Worm (Caenorhabditis elegans): ENCODE data around the gene pde-12.
"Not testable (repeated sequence)": the region's sequence is repeated elsewhere in the genome, so short reads cannot be mapped to it uniquely, and the experiment has no call there.

pde-12 gene

DNA sequence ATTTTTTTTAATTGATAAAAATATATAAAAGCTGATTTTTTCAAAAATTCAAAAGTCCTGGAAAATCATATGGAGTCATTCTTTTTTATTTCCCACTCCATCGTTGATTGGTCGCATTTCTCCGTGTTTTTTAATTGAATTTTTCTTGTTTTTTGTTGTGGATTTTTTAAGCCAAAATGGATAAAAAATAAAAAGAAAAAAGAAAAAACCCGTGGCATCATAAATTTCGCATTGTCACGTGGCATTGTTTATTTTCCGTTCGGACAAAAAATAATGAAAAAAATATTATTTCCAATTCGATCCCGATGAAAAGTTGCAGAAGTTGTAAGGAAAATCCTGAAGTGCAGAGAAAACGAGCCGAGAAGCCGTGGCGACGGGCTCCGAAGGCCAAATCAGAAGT is 39.2 kb downstream of the pde-12 start, which contains the start of gene klp-7:
Gene klp-7, plus strand, starts transcription at position 301 of the 400 bp plus-strand sequence.
- TF ChIP-seq tbx-37 (GFP tag; conservative IDR thresholded peaks at IDR 0.05); ceh-36 (tag; optimal IDR thresholded peaks at IDR 0.05); aly-1 (tag; optimal IDR thresholded peaks at IDR 0.05): not testable (repeated sequence)

DNA sequence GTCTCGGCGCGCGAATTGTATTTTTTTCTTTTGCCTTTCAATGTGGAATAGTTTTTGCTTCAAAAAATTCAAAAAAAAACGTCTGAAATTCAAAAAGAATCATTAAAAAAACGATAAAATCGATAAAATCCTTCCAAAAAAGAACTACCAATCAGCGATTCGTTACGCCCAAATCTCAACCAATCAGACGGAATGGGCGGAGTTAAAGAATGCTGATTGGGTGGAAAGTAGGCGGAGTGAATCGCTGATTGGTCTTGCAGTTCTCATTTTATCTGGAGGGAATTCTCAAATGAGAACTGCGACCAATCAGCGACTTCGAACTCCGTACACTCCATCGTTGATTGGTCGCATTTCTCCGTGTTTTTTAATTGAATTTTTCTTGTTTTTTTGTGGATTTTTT is 39.6 kb downstream of the pde-12 start:
- TF ChIP-seq hnd-1 (tag; optimal IDR thresholded peaks at IDR 0.05) = no peak
- TF ChIP-seq scrt-1 (GFP tag; IDR thresholded peaks at IDR 0.05) = no peak
- TF ChIP-seq aly-1 (tag; optimal IDR thresholded peaks at IDR 0.05) = no peak

DNA sequence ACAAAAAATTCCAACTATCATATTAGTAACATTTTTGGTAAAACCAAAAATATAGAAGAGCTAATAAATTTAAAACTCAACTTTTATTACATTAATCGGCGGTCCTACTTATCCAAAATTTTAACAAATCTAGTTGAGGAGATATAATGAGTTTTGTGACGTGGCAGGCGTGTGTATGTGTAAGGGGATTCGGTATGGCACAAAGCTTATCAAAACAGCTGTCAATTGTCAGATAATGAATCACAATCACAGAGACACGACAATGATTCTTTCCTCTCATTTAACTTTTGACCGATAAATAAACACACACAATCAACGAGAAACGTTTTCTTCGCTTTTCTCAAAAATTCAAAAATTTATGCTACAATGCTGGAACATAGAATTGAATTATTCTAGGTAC is 42.8 kb downstream of the pde-12 start, which contains the start of gene K11D9.3:
Gene K11D9.3, minus strand, starts transcription at position 181 of the 400 bp plus-strand sequence.
- TF ChIP-seq pes-1 (GFP tag; IDR thresholded peaks at IDR 0.05) (no peak), ceh-13 (GFP tag; optimal IDR thresholded peaks at IDR 0.05) (no peak), tra-4 (tag; optimal IDR thresholded peaks at IDR 0.05) (no peak), aly-1 (tag; optimal IDR thresholded peaks at IDR 0.05) (no peak), hmbx-1 (tag; optimal IDR thresholded peaks at IDR 0.05) (no peak), flt-1 (GFP tag; IDR thresholded peaks at IDR 0.05) (no peak), scrt-1 (GFP tag; IDR thresholded peaks at IDR 0.05) (no peak), hnd-1 (tag; optimal IDR thresholded peaks at IDR 0.05) (no peak), sea-1 (GFP tag; conservative IDR thresholded peaks at IDR 0.05) (no peak), B0310.2 (tag; optimal IDR thresholded peaks at IDR 0.05) (no peak)

DNA sequence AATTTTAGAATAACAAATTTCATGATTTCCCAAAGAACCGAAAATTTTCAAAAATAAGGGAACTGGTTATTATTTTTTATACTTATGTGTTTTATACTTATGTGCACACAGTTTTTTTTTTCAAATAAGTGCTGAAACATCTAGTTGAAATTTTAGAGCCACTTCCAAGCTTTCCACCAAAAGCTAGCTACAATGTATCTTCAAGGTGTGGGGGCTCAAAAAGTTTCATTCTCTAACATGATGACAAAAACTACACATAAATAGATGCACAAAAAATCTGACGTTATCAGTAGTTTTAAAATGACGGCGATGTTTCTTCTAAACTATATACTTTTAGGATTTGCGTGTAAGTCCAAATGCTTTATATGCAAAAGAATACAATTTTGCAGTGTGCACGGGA is 50.8 kb downstream of the pde-12 start, which contains the start of gene clec-163:
Gene clec-163, plus strand, starts transcription at position 301 of the 400 bp plus-strand sequence.
- no peak for TF ChIP-seq hmg-4 (GFP tag; optimal IDR thresholded peaks at IDR 0.05)
- TF ChIP-seq ets-7 (tag; optimal IDR thresholded peaks at IDR 0.05) = no peak
- no peak for TF ChIP-seq flt-1 (GFP tag; IDR thresholded peaks at IDR 0.05)
- TF ChIP-seq hnd-1 (tag; optimal IDR thresholded peaks at IDR 0.05) = no peak
- no peak for TF ChIP-seq tbx-37 (GFP tag; conservative IDR thresholded peaks at IDR 0.05)

DNA sequence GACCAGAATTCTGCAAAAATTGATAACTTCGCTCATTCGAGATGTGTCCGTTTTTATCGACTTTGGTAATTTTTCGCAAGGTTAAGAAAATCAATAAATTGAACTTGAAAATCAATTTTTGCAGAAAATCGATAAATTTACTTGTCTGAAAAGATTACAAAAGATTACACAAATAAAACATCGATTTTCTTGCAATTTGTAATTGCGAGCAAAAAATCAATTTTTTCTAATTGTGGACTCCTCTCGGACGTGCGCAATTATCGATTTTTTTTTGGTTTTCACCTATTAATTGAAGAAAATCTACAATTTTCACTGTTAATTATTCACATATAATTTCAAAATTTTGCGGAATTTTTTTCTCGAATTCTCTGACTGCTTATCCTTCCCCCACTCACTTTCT is 53.6 kb downstream of the pde-12 start:
- no peak for TF ChIP-seq ceh-13 (GFP tag; optimal IDR thresholded peaks at IDR 0.05)
- no peak for TF ChIP-seq hmg-4 (GFP tag; optimal IDR thresholded peaks at IDR 0.05)
- no peak for TF ChIP-seq aly-1 (tag; optimal IDR thresholded peaks at IDR 0.05)
- TF ChIP-seq sea-1 (GFP tag; conservative IDR thresholded peaks at IDR 0.05) = no peak
- no peak for TF ChIP-seq ama-1 (optimal IDR thresholded peaks at IDR 0.05)
- no peak for TF ChIP-seq hmbx-1 (tag; optimal IDR thresholded peaks at IDR 0.05)
- no peak for TF ChIP-seq ets-7 (tag; optimal IDR thresholded peaks at IDR 0.05)
- no peak for TF ChIP-seq B0310.2 (tag; optimal IDR thresholded peaks at IDR 0.05)
- TF ChIP-seq F13C5.2 (tag; optimal IDR thresholded peaks at IDR 0.05) = no peak
- no peak for TF ChIP-seq tra-4 (tag; optimal IDR thresholded peaks at IDR 0.05)
- no peak for TF ChIP-seq flt-1 (GFP tag; IDR thresholded peaks at IDR 0.05)
- no peak for TF ChIP-seq ceh-36 (tag; optimal IDR thresholded peaks at IDR 0.05)
- no peak for TF ChIP-seq scrt-1 (GFP tag; IDR thresholded peaks at IDR 0.05)
- no peak for TF ChIP-seq tbx-37 (GFP tag; conservative IDR thresholded peaks at IDR 0.05)
- TF ChIP-seq pes-1 (GFP tag; IDR thresholded peaks at IDR 0.05) = no peak
- no peak for TF ChIP-seq hnd-1 (tag; optimal IDR thresholded peaks at IDR 0.05)
- no peak for TF ChIP-seq tbx-11 (GFP tag; IDR thresholded peaks at IDR 0.05)

All from whole organism, early embryonic.